Fruit fly (Drosophila melanogaster): ENCODE results near the gene Ost48.
A peak's percentile ranks its signal among the peaks of the same experiment; 100 is the strongest.

The Ost48 gene

dm6 chrX:9196362-9196761, 38.0 kb upstream of the Ost48 start, which contains the start of gene CG12118 (continued):
- TF ChIP-seq Dip2 (GFP tag; IDR thresholded peaks at IDR 0.05), result no peak
- TF ChIP-seq BEAF-32 (GFP tag; optimal IDR thresholded peaks at IDR 0.05), result peak; percentile 89
- peak; percentile 63 for TF ChIP-seq Abd-B (GFP tag; optimal IDR thresholded peaks at IDR 0.05)
- peak; percentile 43 for TF ChIP-seq sqz (GFP tag; optimal IDR thresholded peaks at IDR 0.05)
- TF ChIP-seq CG4404 (GFP tag; IDR thresholded peaks at IDR 0.05), result peak; percentile 22; the same call in 1 of the 2 replicates
- TF ChIP-seq Optix (GFP tag; IDR thresholded peaks at IDR 0.05), result no peak
- TF ChIP-seq Mad (GFP tag; optimal IDR thresholded peaks at IDR 0.05), result peak; percentile 74
- no peak for TF ChIP-seq D19B (GFP tag; optimal IDR thresholded peaks at IDR 0.05)
- TF ChIP-seq ab (GFP tag; optimal IDR thresholded peaks at IDR 0.05), result no peak
- TF ChIP-seq Chrac-16 (GFP tag; optimal IDR thresholded peaks at IDR 0.05), result peak; percentile 86
- TF ChIP-seq tio (GFP tag; optimal IDR thresholded peaks at IDR 0.05), result peak; percentile 76
- no peak for TF ChIP-seq CG2199 (GFP tag; IDR thresholded peaks at IDR 0.05)
- TF ChIP-seq Dref (GFP tag; IDR thresholded peaks at IDR 0.05), result peak; percentile 63
- peak; percentile 81 for TF ChIP-seq CG2678 (tag; optimal IDR thresholded peaks at IDR 0.05)
- no peak for TF ChIP-seq Lim3 (GFP tag; IDR thresholded peaks at IDR 0.05)
- TF ChIP-seq Atf6 (GFP tag; IDR thresholded peaks at IDR 0.05), result peak; percentile 79
- no peak for TF ChIP-seq pros (GFP tag; optimal IDR thresholded peaks at IDR 0.05)
- no peak for TF ChIP-seq Sin3A (optimal IDR thresholded peaks at IDR 0.05)
- peak; percentile 75 for TF ChIP-seq Aef1 (GFP tag; IDR thresholded peaks at IDR 0.05)
- peak; percentile 75 for TF ChIP-seq CG32772 (GFP tag; IDR thresholded peaks at IDR 0.05)
- TF ChIP-seq CG34422 (GFP tag; IDR thresholded peaks at IDR 0.05), result peak; percentile 85
- TF ChIP-seq zen2 (GFP tag; IDR thresholded peaks at IDR 0.05; ENCODE audit: partially characterized antibody), result peak; percentile 69; the same call in 1 of the 3 replicates
- TF ChIP-seq CG11247 (GFP tag; IDR thresholded peaks at IDR 0.05), result peak; percentile 83
- no peak for TF ChIP-seq kni (GFP tag; optimal IDR thresholded peaks at IDR 0.05)
- TF ChIP-seq CG8924 (tag; optimal IDR thresholded peaks at IDR 0.05), result peak; percentile 63
- peak; percentile 67 for TF ChIP-seq Spps (tag; optimal IDR thresholded peaks at IDR 0.05)
- no peak for TF ChIP-seq sima (GFP tag; optimal IDR thresholded peaks at IDR 0.05)
- peak; percentile 74 for TF ChIP-seq Ssrp (tag; optimal IDR thresholded peaks at IDR 0.05)
- peak; percentile 61; the same call in 1 of the 3 replicates for TF ChIP-seq C15 (GFP tag; IDR thresholded peaks at IDR 0.05)
- peak; percentile 74 for TF ChIP-seq CG11093 (GFP tag; IDR thresholded peaks at IDR 0.05)
- TF ChIP-seq kah (GFP tag; optimal IDR thresholded peaks at IDR 0.05), result no peak
- peak; percentile 73 for TF ChIP-seq Max (GFP tag; optimal IDR thresholded peaks at IDR 0.05)
- peak; percentile 25 for TF ChIP-seq CG17802 (tag; optimal IDR thresholded peaks at IDR 0.05)
- TF ChIP-seq eve (GFP tag; optimal IDR thresholded peaks at IDR 0.05), result no peak
- TF ChIP-seq Hsf (GFP tag; optimal IDR thresholded peaks at IDR 0.05), result peak; percentile 71
- TF ChIP-seq CG11456 (GFP tag; IDR thresholded peaks at IDR 0.05), result peak; percentile 81
- no peak for TF ChIP-seq CG33213 (GFP tag; optimal IDR thresholded peaks at IDR 0.05)
- TF ChIP-seq org-1 (GFP tag; optimal IDR thresholded peaks at IDR 0.05), result peak; percentile 28
- no peak; the same call in 1 of the 2 replicates for TF ChIP-seq Ravus (GFP tag; IDR thresholded peaks at IDR 0.05)
- TF ChIP-seq CG4820 (GFP tag; optimal IDR thresholded peaks at IDR 0.05), result peak; percentile 65
- peak; percentile 89 for TF ChIP-seq zfh1 (GFP tag; IDR thresholded peaks at IDR 0.05)
- no peak for TF ChIP-seq slp2 (GFP tag; optimal IDR thresholded peaks at IDR 0.05)
- peak; percentile 96 for TF ChIP-seq unc-4 (GFP tag; IDR thresholded peaks at IDR 0.05; ENCODE audit: partially characterized antibody)
- no peak for TF ChIP-seq Mrtf (GFP tag; IDR thresholded peaks at IDR 0.05)
- no peak for TF ChIP-seq Mes4 (GFP tag; optimal IDR thresholded peaks at IDR 0.05)
- no peak for TF ChIP-seq en (GFP tag; optimal IDR thresholded peaks at IDR 0.05)
- TF ChIP-seq HmgZ (tag; optimal IDR thresholded peaks at IDR 0.05), result peak; percentile 42
- TF ChIP-seq Oli (tag; optimal IDR thresholded peaks at IDR 0.05), result peak; percentile 59
- peak; percentile 5; the same call in 1 of the 3 replicates for TF ChIP-seq CG3726 (GFP tag; IDR thresholded peaks at IDR 0.05)
- TF ChIP-seq CG7786 (GFP tag; optimal IDR thresholded peaks at IDR 0.05), result peak; percentile 20
- TF ChIP-seq CG34376 (GFP tag; optimal IDR thresholded peaks at IDR 0.05), result peak; percentile 27
- peak; percentile 87 for TF ChIP-seq Dp (GFP tag; optimal IDR thresholded peaks at IDR 0.05)
